In genomic region chr2L:18012168-18012567, dm6 we compare ENCODE assay signal across 2 fruit fly cellular contexts.
A peak's percentile ranks its signal among the peaks of the same experiment; 100 is the strongest.
TF ChIP-seq lines count a peak whose summit lies in the region.

TSS of gene rdo (plus strand) at chr2L:18012380.

- no peak for TF ChIP-seq CTCF in whole organism, embryonic (GFP tag; optimal IDR thresholded peaks at IDR 0.05; lab: Kevin White, UChicago)

TF ChIP-seq in whole organism, embryonic, 481 proteins besides CTCF, POLR2A, EP300 and RAD21:
- TF ChIP-seq Hey (tag; optimal IDR thresholded peaks at IDR 0.05; lab: Kevin White, UChicago) (no peak), CG13624 (GFP tag; optimal IDR thresholded peaks at IDR 0.05; lab: Kevin White, UChicago) (no peak), MBD-R2 (GFP tag; IDR thresholded peaks at IDR 0.05; lab: Robert Waterston, UW) (no peak), seq (GFP tag; IDR thresholded peaks at IDR 0.05; lab: Robert Waterston, UW) (no peak), Taf1 (GFP tag; IDR thresholded peaks at IDR 0.05; lab: Robert Waterston, UW) (no peak), CG9609 (GFP tag; optimal IDR thresholded peaks at IDR 0.05; lab: Kevin White, UChicago) (no peak), Gug (GFP tag; IDR thresholded peaks at IDR 0.05; lab: Robert Waterston, UW) (no peak), CG3407 (GFP tag; optimal IDR thresholded peaks at IDR 0.05; lab: Kevin White, UChicago) (no peak), Sin3A (optimal IDR thresholded peaks at IDR 0.05; lab: Kevin White, UChicago) (no peak), CrebB (tag; optimal IDR thresholded peaks at IDR 0.05; lab: Kevin White, UChicago) (no peak), CG5180 (GFP tag; optimal IDR thresholded peaks at IDR 0.05; lab: Kevin White, UChicago) (peak; percentile 96), Deaf1 (tag; optimal IDR thresholded peaks at IDR 0.05; lab: Kevin White, UChicago) (peak; percentile 79), Rx (GFP tag; IDR thresholded peaks at IDR 0.05; lab: Robert Waterston, UW) (no peak), HmgD (GFP tag; optimal IDR thresholded peaks at IDR 0.05; lab: Kevin White, UChicago) (no peak), ems (GFP tag; optimal IDR thresholded peaks at IDR 0.05; lab: Kevin White, UChicago) (no peak), Tbp (GFP tag; optimal IDR thresholded peaks at IDR 0.05; lab: Kevin White, UChicago) (no peak), h (optimal IDR thresholded peaks at IDR 0.05; lab: Kevin White, UChicago) (no peak), hb (GFP tag; IDR thresholded peaks at IDR 0.05; lab: Robert Waterston, UW; ENCODE audit: partially characterized antibody) (no peak), scrt (GFP tag; optimal IDR thresholded peaks at IDR 0.05; lab: Kevin White, UChicago) (no peak), CG15479 (GFP tag; optimal IDR thresholded peaks at IDR 0.05; lab: Kevin White, UChicago) (no peak), CG9817 (tag; optimal IDR thresholded peaks at IDR 0.05; lab: Kevin White, UChicago) (no peak), danr (GFP tag; IDR thresholded peaks at IDR 0.05; lab: Robert Waterston, UW) (no peak), sob (GFP tag; IDR thresholded peaks at IDR 0.05; lab: Robert Waterston, UW) (no peak), unpg (GFP tag; optimal IDR thresholded peaks at IDR 0.05; lab: Kevin White, UChicago) (no peak), insv (GFP tag; optimal IDR thresholded peaks at IDR 0.05; lab: Kevin White, UChicago) (no peak), Sry-δ (GFP tag; optimal IDR thresholded peaks at IDR 0.05; lab: Kevin White, UChicago) (no peak), Doc3 (GFP tag; IDR thresholded peaks at IDR 0.05; lab: Robert Waterston, UW; ENCODE audit: partially characterized antibody) (no peak), shn (GFP tag; optimal IDR thresholded peaks at IDR 0.05; lab: Kevin White, UChicago) (no peak), CG6272 (GFP tag; IDR thresholded peaks at IDR 0.05; lab: Robert Waterston, UW) (no peak), sisA (GFP tag; IDR thresholded peaks at IDR 0.05; lab: Robert Waterston, UW) (0 out of 2 replicates have a peak, but pooled peaks have one; percentile 15), CG4617 (GFP tag; optimal IDR thresholded peaks at IDR 0.05; lab: Kevin White, UChicago; ENCODE audit: borderline replicate concordance) (no peak), pho (GFP tag; optimal IDR thresholded peaks at IDR 0.05; lab: Kevin White, UChicago) (no peak), Jarid2 (GFP tag; optimal IDR thresholded peaks at IDR 0.05; lab: Kevin White, UChicago) (peak; percentile 40)

TF ChIP-seq in whole organism, pupa, 21 proteins besides CTCF, POLR2A, EP300 and RAD21:
- TF ChIP-seq Pif1B (GFP tag; optimal IDR thresholded peaks at IDR 0.05; lab: Kevin White, UChicago) (no peak), CG4496 (GFP tag; IDR thresholded peaks at IDR 0.05; lab: Robert Waterston, UW) (peak; percentile 68; the same call in 2 of the 3 replicates)
